Worm (Caenorhabditis elegans) whole organism, L2 larva: ENCODE data around the gene irld-42.
"Not testable (repeated sequence)": the region's sequence is repeated elsewhere in the genome, so short reads cannot be mapped to it uniquely, and the experiment has no call there.

Source experiments
- R02D3.7 ChIP-seq: fragments of 150-350 bp; optimal IDR thresholded peaks from 2 replicates; lab custom pipeline; 2014; ENCODE audit warnings: missing biosample characterization, missing genetic modification characterization
- ama-1 ChIP-seq: fragments of 150-350 bp; optimal IDR thresholded peaks from 2 replicates; lab custom pipeline; 2018; ENCODE audit warnings: inconsistent platforms
- blmp-1 ChIP-seq: sonication (generic microtip); optimal IDR thresholded peaks from 2 replicates; lab custom pipeline; 2017; ENCODE audit warnings: missing genetic modification characterization, mild to moderate bottlenecking, missing compliant biosample characterization, antibody characterized with exemption, moderate library complexity; ENCODE audit not compliant: insufficient read depth
- elt-1 ChIP-seq: fragments of 150-350 bp; optimal IDR thresholded peaks from 2 replicates; lab custom pipeline; 2014; ENCODE audit warnings: missing biosample characterization, missing genetic modification characterization
- lin-11 ChIP-seq: fragments of 150-350 bp; sonication (generic microtip); optimal IDR thresholded peaks from 2 replicates; lab custom pipeline; 2014; ENCODE audit warnings: missing biosample characterization, missing genetic modification characterization, inconsistent platforms, mixed read lengths
- lsy-2 ChIP-seq, 2 experiments: fragments of 150-350 bp in 1 of 2; sonication (generic microtip) in 1 of 2; optimal IDR thresholded peaks; 2 replicates each; lab custom pipeline; 2014 to 2017; ENCODE audit warnings: missing biosample characterization in 2 of 2, missing genetic modification characterization in 2 of 2
- nhr-21 ChIP-seq: fragments of 150-350 bp; optimal IDR thresholded peaks from 2 replicates; lab custom pipeline; 2014; ENCODE audit warnings: missing biosample characterization, missing genetic modification characterization
- nhr-25 ChIP-seq: fragments of 150-350 bp; sonication (generic microtip); optimal IDR thresholded peaks from 3 replicates; lab custom pipeline; 2014; ENCODE audit warnings: missing biosample characterization, missing genetic modification characterization
- nhr-6 ChIP-seq: fragments of 150-350 bp; optimal IDR thresholded peaks from 2 replicates; lab custom pipeline; 2014; ENCODE audit warnings: missing biosample characterization, missing genetic modification characterization
- skn-1 ChIP-seq: sonication (generic microtip); optimal IDR thresholded peaks from 2 replicates; lab custom pipeline; 2017; ENCODE audit warnings: missing biosample characterization, missing genetic modification characterization
- sma-9 ChIP-seq, 2 experiments: fragments of 150-350 bp in 1 of 2; sonication (generic microtip) in 1 of 2; optimal IDR thresholded peaks; 2 replicates each; lab custom pipeline; 2014 to 2016; ENCODE audit warnings: missing genetic modification characterization in 2 of 2, mild to moderate bottlenecking in 1 of 2, missing biosample characterization in 1 of 2, missing compliant biosample characterization in 1 of 2, missing genetic modification reagents in 1 of 2, moderate library complexity in 1 of 2
- unc-39 ChIP-seq: fragments of 150-350 bp; optimal IDR thresholded peaks from 2 replicates; lab custom pipeline; 2014; ENCODE audit warnings: missing biosample characterization, missing genetic modification characterization
- unc-62 ChIP-seq: fragments of 150-350 bp; optimal IDR thresholded peaks from 2 replicates; lab custom pipeline; 2014; ENCODE audit warnings: missing biosample characterization, missing genetic modification reagents, missing genetic modification characterization

DNA sequence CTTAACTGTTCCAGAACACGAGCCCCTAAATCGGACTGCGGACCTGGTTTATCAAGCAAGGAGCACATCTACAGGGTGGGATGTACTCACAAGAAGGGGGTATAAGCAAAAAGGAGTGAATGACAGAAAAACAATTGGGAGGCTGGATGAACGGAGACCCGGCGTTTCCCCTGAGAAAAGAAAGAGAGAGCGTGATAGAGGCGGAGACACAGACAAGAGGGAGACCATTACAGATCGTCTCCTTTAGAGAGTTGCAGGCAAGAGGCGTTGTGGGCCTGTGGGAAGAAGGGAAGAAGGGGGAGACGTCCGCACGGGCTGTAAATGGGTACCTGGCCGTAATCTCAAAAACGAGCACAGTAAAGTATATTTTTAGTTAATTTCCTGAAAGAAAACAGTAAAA lies 25.6 kb downstream of the irld-42 start, which contains the start of gene Y46H3C.7:
- TF ChIP-seq R02D3.7; nhr-25 (tag; lab: Kevin White, UChicago); nhr-21; unc-39; elt-1 (tag; lab: Kevin White, UChicago); sma-9 (GFP tag; optimal IDR thresholded peaks at IDR 0.05; lab: Kevin White, UChicago); sma-9 (tag; optimal IDR thresholded peaks at IDR 0.05; lab: Kevin White, UChicago); ama-1; skn-1 (tag; lab: Kevin White, UChicago); blmp-1 (tag; lab: Kevin White, UChicago); nhr-6; lin-11 (tag; lab: Kevin White, UChicago); lsy-2 (tag; optimal IDR thresholded peaks at IDR 0.05; lab: Kevin White, UChicago); unc-62: not testable (repeated sequence)
